Worm (Caenorhabditis elegans) whole organism, young adult: ENCODE data around the gene F42A9.9.

Source experiments
- Y79H2A.3 ChIP-seq: fragments of 200-800 bp; sonication (Bioruptor generic); conservative IDR thresholded peaks from 2 replicates; pipeline ENCODE4 v1.3.6; 2022; ENCODE audit warnings: missing genetic modification reagents, missing genetic modification characterization, missing compliant biosample characterization
- aptf-2 ChIP-seq: fragments of 200-800 bp; sonication (Bioruptor generic); conservative IDR thresholded peaks from 2 replicates; pipeline ENCODE4 v1.3.6; 2022; ENCODE audit warnings: missing genetic modification reagents, missing genetic modification characterization, missing compliant biosample characterization

DNA sequence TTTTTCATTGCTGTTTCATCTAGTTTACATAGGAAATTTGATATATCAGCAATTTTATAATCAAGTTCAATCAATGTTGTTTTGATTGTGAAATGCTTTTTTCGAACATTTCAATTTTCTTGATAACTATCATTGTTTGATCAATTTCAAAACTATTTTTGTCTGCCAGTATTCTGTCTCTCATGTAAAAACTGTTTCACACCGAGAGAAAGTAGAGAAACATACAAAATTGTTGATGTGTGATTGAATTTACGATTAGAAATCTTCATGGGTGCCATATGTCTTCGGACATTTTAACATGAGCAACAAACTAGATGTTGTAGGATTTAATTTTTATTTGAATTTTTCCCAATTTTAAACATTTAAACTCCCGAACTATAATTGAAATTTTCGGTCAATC, 12.0 kb upstream of the F42A9.9 start, which contains the start of gene C49C8.2:
- TF ChIP-seq Y79H2A.3 (GFP tag; lab: Robert Waterston, UW) (no peak), aptf-2 (GFP tag; lab: Robert Waterston, UW) (no peak)
